Worm (Caenorhabditis elegans): Measurements from ENCODE around the gene gpcp-1.

gpcp-1 gene

ce11 chrX:3102165-3102564, 8.3 kb downstream of the gpcp-1 start, which contains the start of gene ztf-13 (continued):
- peak; percentile 47; the same call in 1 of the 2 replicates for TF ChIP-seq ceh-20 (GFP tag; IDR thresholded peaks at IDR 0.05)
- TF ChIP-seq zfp-2 (tag; optimal IDR thresholded peaks at IDR 0.05), result no peak
- no peak for TF ChIP-seq nhr-76 (tag; optimal IDR thresholded peaks at IDR 0.05)
- TF ChIP-seq dmd-9 (GFP tag; IDR thresholded peaks at IDR 0.05), result no peak
- TF ChIP-seq php-3 (GFP tag; IDR thresholded peaks at IDR 0.05), result peak; percentile 89
- TF ChIP-seq R02D3.7 (tag; optimal IDR thresholded peaks at IDR 0.05), result no peak
- TF ChIP-seq zip-2 (tag; optimal IDR thresholded peaks at IDR 0.05), result no peak
- TF ChIP-seq lin-29 (GFP tag; IDR thresholded peaks at IDR 0.05), result no peak
- no peak for TF ChIP-seq vab-7 (GFP tag; IDR thresholded peaks at IDR 0.05)
- TF ChIP-seq lin-1 (GFP tag; IDR thresholded peaks at IDR 0.05), result no peak
- no peak for TF ChIP-seq pha-4 (GFP tag; IDR thresholded peaks at IDR 0.05)
- no peak for TF ChIP-seq pha-4 (tag; optimal IDR thresholded peaks at IDR 0.05)
- TF ChIP-seq egl-27 (tag; optimal IDR thresholded peaks at IDR 0.05), result no peak
- no peak for TF ChIP-seq mxl-2 (GFP tag; conservative IDR thresholded peaks at IDR 0.05)
- no peak for TF ChIP-seq Y105C5A.15 (GFP tag; IDR thresholded peaks at IDR 0.05)
- peak; percentile 14 for TF ChIP-seq ztf-7 (tag; optimal IDR thresholded peaks at IDR 0.05)
- no peak for TF ChIP-seq madf-5 (GFP tag; IDR thresholded peaks at IDR 0.05)
- no peak for TF ChIP-seq spr-1 (tag; optimal IDR thresholded peaks at IDR 0.05)
- TF ChIP-seq pqm-1 (tag; optimal IDR thresholded peaks at IDR 0.05), result peak; percentile 39
- no peak for TF ChIP-seq daf-19 (GFP tag; conservative IDR thresholded peaks at IDR 0.05)
- no peak for TF ChIP-seq nhr-111 (GFP tag; optimal IDR thresholded peaks at IDR 0.05)
- TF ChIP-seq T26A8.4 (GFP tag; IDR thresholded peaks at IDR 0.05), result no peak
- TF ChIP-seq dpl-1 (GFP tag; optimal IDR thresholded peaks at IDR 0.05), result no peak
- no peak for TF ChIP-seq daf-8 (GFP tag; IDR thresholded peaks at IDR 0.05)
- TF ChIP-seq unc-130 (GFP tag; optimal IDR thresholded peaks at IDR 0.05), result no peak
- TF ChIP-seq ZK337.2 (GFP tag; IDR thresholded peaks at IDR 0.05), result no peak
- no peak for TF ChIP-seq lin-13 (GFP tag; optimal IDR thresholded peaks at IDR 0.05)
- 0 out of 2 replicates have a peak, but pooled peaks have one; percentile 12 for TF ChIP-seq lin-38 (GFP tag; IDR thresholded peaks at IDR 0.05)
- TF ChIP-seq unc-62 (GFP tag; optimal IDR thresholded peaks at IDR 0.05 in 1 of 2), result peak in 1 of 2 experiments; percentile 79
- TF ChIP-seq unc-62 (tag; optimal IDR thresholded peaks at IDR 0.05), result no peak
- TF ChIP-seq zfp-3 (GFP tag; conservative IDR thresholded peaks at IDR 0.05), result no peak
- TF ChIP-seq fkh-10 (GFP tag; optimal IDR thresholded peaks at IDR 0.05), result no peak
- no peak for TF ChIP-seq zip-11 (GFP tag; IDR thresholded peaks at IDR 0.05)
- no peak for TF ChIP-seq spr-3 (GFP tag; optimal IDR thresholded peaks at IDR 0.05)
- TF ChIP-seq ceh-28 (tag; optimal IDR thresholded peaks at IDR 0.05), result no peak
- no peak for TF ChIP-seq ceh-32 (tag; optimal IDR thresholded peaks at IDR 0.05; ENCODE audit: poor library complexity)
- TF ChIP-seq hif-1 (tag; optimal IDR thresholded peaks at IDR 0.05), result no peak
- TF ChIP-seq aly-2 (tag; optimal IDR thresholded peaks at IDR 0.05), result no peak
- TF ChIP-seq ces-1 (GFP tag; optimal IDR thresholded peaks at IDR 0.05), result no peak
- TF ChIP-seq Y48G9A.11 (GFP tag; IDR thresholded peaks at IDR 0.05), result no peak
- TF ChIP-seq ceh-82 (tag; optimal IDR thresholded peaks at IDR 0.05), result no peak
- no peak for TF ChIP-seq ama-1 (optimal IDR thresholded peaks at IDR 0.05)
- TF ChIP-seq set-16 (GFP tag; IDR thresholded peaks at IDR 0.05), result no peak
- TF ChIP-seq lsy-2 (tag; optimal IDR thresholded peaks at IDR 0.05), result peak in 1 of 2 experiments; percentile 12
- no peak for TF ChIP-seq tag-97 (GFP tag; IDR thresholded peaks at IDR 0.05)
- TF ChIP-seq nhr-41 (GFP tag; IDR thresholded peaks at IDR 0.05), result no peak
- peak in 1 of 2 experiments; percentile 62 for TF ChIP-seq mdl-1 (tag; optimal IDR thresholded peaks at IDR 0.05)
- TF ChIP-seq lir-3 (tag; optimal IDR thresholded peaks at IDR 0.05), result no peak
- no peak for TF ChIP-seq mxl-3 (GFP tag; optimal IDR thresholded peaks at IDR 0.05)
- TF ChIP-seq ceh-62 (tag; optimal IDR thresholded peaks at IDR 0.05), result no peak
- no peak for TF ChIP-seq dmd-8 (GFP tag; IDR thresholded peaks at IDR 0.05)
- TF ChIP-seq daf-16 (GFP tag; optimal IDR thresholded peaks at IDR 0.05), result no peak
- TF ChIP-seq daf-16 (tag; optimal IDR thresholded peaks at IDR 0.05), result peak; percentile 99
- no peak for TF ChIP-seq nhr-10 (tag; optimal IDR thresholded peaks at IDR 0.05)

Measured in whole organism, L4 larva.